Fruit fly (Drosophila melanogaster): ENCODE data around the gene CG7990.

DNA sequence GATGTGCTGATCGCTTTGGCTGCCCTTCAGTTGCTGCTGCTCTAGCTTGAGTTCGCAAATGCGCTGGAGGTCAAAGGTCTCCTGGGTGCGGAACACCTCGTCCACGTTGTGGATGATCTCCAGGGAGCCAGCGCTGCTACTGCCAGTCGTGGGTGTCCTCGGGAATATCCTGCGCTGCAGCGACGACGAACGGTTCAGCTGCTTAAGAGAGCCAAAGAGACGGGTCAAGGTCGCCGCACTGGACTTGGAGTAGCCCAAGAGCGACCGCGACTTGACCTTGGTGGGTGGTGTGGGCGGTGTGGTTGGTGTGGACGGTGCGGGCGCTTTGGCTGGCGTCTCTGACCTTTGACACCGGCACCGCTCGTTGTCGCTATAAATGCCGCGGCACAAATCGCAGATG is 47.5 kb downstream of the CG7990 start:
- TF ChIP-seq usp (GFP tag; optimal IDR thresholded peaks at IDR 0.05) (no peak), CG8478 (optimal IDR thresholded peaks at IDR 0.05) (no peak), pan (optimal IDR thresholded peaks at IDR 0.05) (no peak), EcR (GFP tag; optimal IDR thresholded peaks at IDR 0.05) (no peak), psq (optimal IDR thresholded peaks at IDR 0.05) (no peak)
